Fruit fly (Drosophila melanogaster) whole organism, embryonic: Measurements from ENCODE around the gene UbcE2M.

Experiments used
- Bteb2 ChIP-seq: fragments of 200-800 bp; sonication (Bioruptor generic); optimal IDR thresholded peaks from 2 replicates; lab custom pipeline; 2016; ENCODE audit warnings: missing biosample characterization, missing genetic modification characterization
- CG10274 ChIP-seq: fragments of 200-800 bp; sonication (Bioruptor generic); optimal IDR thresholded peaks from 3 replicates; lab custom pipeline; 2017; ENCODE audit warnings: missing biosample characterization, mild to moderate bottlenecking, missing genetic modification characterization
- CG10431 ChIP-seq: fragments of 200-800 bp; sonication (Bioruptor generic); optimal IDR thresholded peaks from 3 replicates; lab custom pipeline; 2018; ENCODE audit warnings: missing biosample characterization, mild to moderate bottlenecking, missing genetic modification characterization
- CG10654 ChIP-seq: fragments of 200-800 bp; sonication (Bioruptor generic); optimal IDR thresholded peaks from 2 replicates; lab custom pipeline; 2016; ENCODE audit warnings: missing biosample characterization, missing genetic modification characterization
- CG12104 ChIP-seq: fragments of 200-800 bp; sonication (Bioruptor generic); optimal IDR thresholded peaks from 3 replicates; lab custom pipeline; 2016; ENCODE audit warnings: missing biosample characterization, missing genetic modification characterization
- CG13624 ChIP-seq: fragments of 200-800 bp; sonication (Bioruptor generic); optimal IDR thresholded peaks from 2 replicates; lab custom pipeline; 2016; ENCODE audit warnings: missing biosample characterization, missing genetic modification characterization
- CG14860 ChIP-seq: fragments of 200-800 bp; sonication (Bioruptor generic); IDR thresholded peaks from 3 replicates; pipeline ENCODE4 v1.3.6; 2022; ENCODE audit warnings: missing biosample characterization, missing genetic modification characterization; ENCODE audit not compliant: partially characterized antibody
- CG15011 ChIP-seq: fragments of 200-800 bp; sonication (Bioruptor generic); optimal IDR thresholded peaks from 3 replicates; lab custom pipeline; 2018; ENCODE audit warnings: missing biosample characterization, mild to moderate bottlenecking, missing genetic modification characterization
- CG1529 ChIP-seq: fragments of 200-800 bp; sonication (Bioruptor generic); optimal IDR thresholded peaks from 3 replicates; lab custom pipeline; 2018; ENCODE audit warnings: missing biosample characterization, missing genetic modification characterization
- CG15696 ChIP-seq: fragments of 200-800 bp; sonication (Bioruptor generic); optimal IDR thresholded peaks from 2 replicates; lab custom pipeline; 2019; ENCODE audit warnings: missing biosample characterization, mild to moderate bottlenecking, missing genetic modification characterization, moderate library complexity
- CG2120 ChIP-seq: fragments of 200-800 bp; sonication (Bioruptor generic); optimal IDR thresholded peaks from 3 replicates; lab custom pipeline; 2016; ENCODE audit warnings: missing biosample characterization, missing genetic modification characterization
- CG30020 ChIP-seq: fragments of 200-800 bp; optimal IDR thresholded peaks from 2 replicates; lab custom pipeline; 2019; ENCODE audit warnings: missing biosample characterization, mild to moderate bottlenecking, missing genetic modification characterization, moderate library complexity
- CG32767 ChIP-seq: fragments of 200-800 bp; sonication (Bioruptor generic); IDR thresholded peaks from 2 replicates; pipeline ENCODE4 v1.3.6; 2022; ENCODE audit warnings: missing biosample characterization, missing genetic modification characterization
- CG3407 ChIP-seq: fragments of 200-800 bp; sonication (Bioruptor generic); optimal IDR thresholded peaks from 2 replicates; lab custom pipeline; 2018; ENCODE audit warnings: missing biosample characterization, mild to moderate bottlenecking, missing genetic modification characterization
- CG4404 ChIP-seq: fragments of 200-800 bp; sonication (Bioruptor generic); IDR thresholded peaks from 2 replicates; pipeline ENCODE4 v1.3.6; 2022; ENCODE audit warnings: missing biosample characterization, missing genetic modification characterization
- CG4820 ChIP-seq: fragments of 200-800 bp; sonication (Bioruptor generic); optimal IDR thresholded peaks from 3 replicates; lab custom pipeline; 2016; ENCODE audit warnings: missing biosample characterization, missing genetic modification characterization
- CG6654 ChIP-seq: fragments of 200-800 bp; sonication (Bioruptor generic); optimal IDR thresholded peaks from 2 replicates; lab custom pipeline; 2017; ENCODE audit warnings: missing biosample characterization, mild to moderate bottlenecking, missing genetic modification characterization
- CG7556 ChIP-seq: fragments of 200-800 bp; sonication (Bioruptor generic); optimal IDR thresholded peaks from 2 replicates; lab custom pipeline; 2017; ENCODE audit warnings: missing biosample characterization, mild to moderate bottlenecking, missing genetic modification characterization
- CG9215 ChIP-seq: fragments of 200-800 bp; sonication (Bioruptor generic); IDR thresholded peaks from 2 replicates; pipeline ENCODE4 v1.3.6; 2022; ENCODE audit warnings: missing biosample characterization, missing genetic modification characterization
- Dad ChIP-seq: fragments of 200-800 bp; sonication (Bioruptor generic); optimal IDR thresholded peaks from 3 replicates; lab custom pipeline; 2016; ENCODE audit warnings: missing biosample characterization, missing genetic modification characterization
- E2f1 ChIP-seq: fragments of 200-800 bp; sonication (Bioruptor generic); IDR thresholded peaks from 2 replicates; pipeline ENCODE4 v1.3.6; 2022; ENCODE audit warnings: missing biosample characterization, missing genetic modification characterization
- HLHmδ ChIP-seq: fragments of 200-800 bp; sonication (Bioruptor generic); optimal IDR thresholded peaks from 2 replicates; lab custom pipeline; 2018; ENCODE audit warnings: missing biosample characterization, mild to moderate bottlenecking, missing genetic modification characterization, moderate library complexity
- HmgZ ChIP-seq: fragments of 200-800 bp; sonication (Bioruptor generic); optimal IDR thresholded peaks from 2 replicates; lab custom pipeline; 2018; ENCODE audit warnings: missing biosample characterization, mild to moderate bottlenecking, missing genetic modification characterization
- Hmr ChIP-seq: fragments of 200-800 bp; sonication (Bioruptor generic); optimal IDR thresholded peaks from 3 replicates; lab custom pipeline; 2017; ENCODE audit warnings: mild to moderate bottlenecking, missing biosample characterization, missing genetic modification reagents, missing genetic modification characterization
- Kr ChIP-seq: fragments of 200-800 bp; sonication (Bioruptor generic); optimal IDR thresholded peaks from 2 replicates; lab custom pipeline; 2017; ENCODE audit warnings: missing biosample characterization, mild to moderate bottlenecking, missing genetic modification characterization
- Oli ChIP-seq: fragments of 200-800 bp; sonication (Bioruptor generic); optimal IDR thresholded peaks from 2 replicates; lab custom pipeline; 2018; ENCODE audit warnings: missing biosample characterization, mild to moderate bottlenecking, missing genetic modification characterization, moderate library complexity
- Sry-δ ChIP-seq: fragments of 200-800 bp; sonication (Bioruptor generic); optimal IDR thresholded peaks from 2 replicates; lab custom pipeline; 2016; ENCODE audit warnings: missing biosample characterization, missing genetic modification characterization
- Ssrp ChIP-seq: fragments of 200-800 bp; sonication (Bioruptor generic); optimal IDR thresholded peaks from 2 replicates; lab custom pipeline; 2018; ENCODE audit warnings: missing biosample characterization, mild to moderate bottlenecking, missing genetic modification characterization, moderate library complexity
- Stat92E ChIP-seq, 3 experiments: fragments of >200 bp in 2 of 3; fragments of 200-800 bp in 1 of 3; sonication (Bioruptor generic) in 1 of 3; optimal IDR thresholded peaks; 2 replicates each; lab custom pipeline; 2017 to 2019; ENCODE audit warnings: missing biosample characterization in 3 of 3, missing genetic modification characterization in 3 of 3, mild to moderate bottlenecking in 1 of 3, moderate library complexity in 1 of 3
- YL-1 ChIP-seq: fragments of 200-800 bp; sonication (Bioruptor generic); optimal IDR thresholded peaks from 3 replicates; lab custom pipeline; 2017; ENCODE audit warnings: missing biosample characterization, mild to moderate bottlenecking, missing genetic modification characterization
- disco-r ChIP-seq: fragments of 200-800 bp; sonication (Bioruptor generic); optimal IDR thresholded peaks from 2 replicates; lab custom pipeline; 2016; ENCODE audit warnings: missing biosample characterization, missing genetic modification characterization
- ems ChIP-seq: fragments of 200-800 bp; sonication (Bioruptor generic); optimal IDR thresholded peaks from 3 replicates; lab custom pipeline; 2016; ENCODE audit warnings: missing biosample characterization, missing genetic modification characterization
- en ChIP-seq: fragments of 200-800 bp; sonication (Bioruptor generic); optimal IDR thresholded peaks from 2 replicates; lab custom pipeline; 2016; ENCODE audit warnings: missing biosample characterization, missing genetic modification characterization
- grau ChIP-seq: fragments of 200-800 bp; optimal IDR thresholded peaks from 3 replicates; lab custom pipeline; 2019; ENCODE audit warnings: missing biosample characterization, mild to moderate bottlenecking, missing genetic modification characterization, moderate library complexity
- grn ChIP-seq: fragments of 200-800 bp; sonication (Bioruptor generic); optimal IDR thresholded peaks from 3 replicates; lab custom pipeline; 2017; ENCODE audit warnings: missing biosample characterization, missing genetic modification characterization
- gsb-n ChIP-seq: fragments of 200-800 bp; sonication (Bioruptor generic); optimal IDR thresholded peaks from 3 replicates; lab custom pipeline; 2018; ENCODE audit warnings: missing biosample characterization, mild to moderate bottlenecking, missing genetic modification characterization
- kah ChIP-seq: fragments of 200-800 bp; sonication (Bioruptor generic); optimal IDR thresholded peaks from 2 replicates; lab custom pipeline; 2018; ENCODE audit warnings: missing biosample characterization, mild to moderate bottlenecking, missing genetic modification characterization
- knrl ChIP-seq: fragments of 200-800 bp; sonication (Bioruptor generic); IDR thresholded peaks from 3 replicates; pipeline ENCODE4 v1.3.6; 2022; ENCODE audit warnings: missing biosample characterization, missing genetic modification characterization; ENCODE audit not compliant: partially characterized antibody
- mld ChIP-seq: fragments of 200-800 bp; sonication (Bioruptor generic); IDR thresholded peaks from 3 replicates; pipeline ENCODE4 v1.3.6; 2022; ENCODE audit warnings: missing biosample characterization, missing genetic modification characterization; ENCODE audit not compliant: partially characterized antibody
- nerfin-1 ChIP-seq: fragments of 200-800 bp; sonication (Bioruptor generic); optimal IDR thresholded peaks from 3 replicates; lab custom pipeline; 2019; ENCODE audit warnings: missing biosample characterization, mild to moderate bottlenecking, missing genetic modification characterization, moderate library complexity
- org-1 ChIP-seq: fragments of 200-800 bp; sonication (Bioruptor generic); optimal IDR thresholded peaks from 2 replicates; lab custom pipeline; 2017; ENCODE audit warnings: missing biosample characterization, missing genetic modification characterization
- pho ChIP-seq: fragments of 200-800 bp; sonication (Bioruptor generic); optimal IDR thresholded peaks from 2 replicates; lab custom pipeline; 2016; ENCODE audit warnings: missing biosample characterization, missing genetic modification characterization
- psq ChIP-seq: fragments of 200-800 bp; sonication (Bioruptor generic); optimal IDR thresholded peaks from 2 replicates; lab custom pipeline; 2017; ENCODE audit warnings: missing biosample characterization, missing genetic modification characterization
- rib ChIP-seq: fragments of 200-800 bp; sonication (Bioruptor generic); IDR thresholded peaks from 2 replicates; pipeline ENCODE4 v1.3.6; 2022; ENCODE audit warnings: missing biosample characterization, missing genetic modification characterization
- salm ChIP-seq: fragments of 200-800 bp; sonication (Bioruptor generic); optimal IDR thresholded peaks from 2 replicates; lab custom pipeline; 2018; ENCODE audit warnings: missing biosample characterization, mild to moderate bottlenecking, missing genetic modification characterization
- tll ChIP-seq, 2 experiments: fragments of 200-800 bp in 1 of 2; fragments of >200 bp in 1 of 2; sonication (Bioruptor generic) in 1 of 2; optimal IDR thresholded peaks; 2 replicates each; lab custom pipeline; 2017 to 2019; ENCODE audit warnings: missing biosample characterization in 2 of 2, missing genetic modification characterization in 2 of 2, mild to moderate bottlenecking in 1 of 2, moderate library complexity in 1 of 2
- vvl ChIP-seq: fragments of 200-800 bp; sonication (Bioruptor generic); IDR thresholded peaks from 2 replicates; pipeline ENCODE4 v1.3.6; 2022; ENCODE audit warnings: missing biosample characterization, missing genetic modification characterization
- z ChIP-seq: fragments of 200-800 bp; sonication (Bioruptor generic); IDR thresholded peaks from 3 replicates; pipeline ENCODE4 v1.3.6; 2022; ENCODE audit warnings: missing biosample characterization, missing genetic modification characterization
- zf30C ChIP-seq: fragments of 200-800 bp; sonication (Bioruptor generic); optimal IDR thresholded peaks from 3 replicates; lab custom pipeline; 2018; ENCODE audit warnings: missing biosample characterization, mild to moderate bottlenecking, missing genetic modification characterization

Gene UbcE2M

DNA sequence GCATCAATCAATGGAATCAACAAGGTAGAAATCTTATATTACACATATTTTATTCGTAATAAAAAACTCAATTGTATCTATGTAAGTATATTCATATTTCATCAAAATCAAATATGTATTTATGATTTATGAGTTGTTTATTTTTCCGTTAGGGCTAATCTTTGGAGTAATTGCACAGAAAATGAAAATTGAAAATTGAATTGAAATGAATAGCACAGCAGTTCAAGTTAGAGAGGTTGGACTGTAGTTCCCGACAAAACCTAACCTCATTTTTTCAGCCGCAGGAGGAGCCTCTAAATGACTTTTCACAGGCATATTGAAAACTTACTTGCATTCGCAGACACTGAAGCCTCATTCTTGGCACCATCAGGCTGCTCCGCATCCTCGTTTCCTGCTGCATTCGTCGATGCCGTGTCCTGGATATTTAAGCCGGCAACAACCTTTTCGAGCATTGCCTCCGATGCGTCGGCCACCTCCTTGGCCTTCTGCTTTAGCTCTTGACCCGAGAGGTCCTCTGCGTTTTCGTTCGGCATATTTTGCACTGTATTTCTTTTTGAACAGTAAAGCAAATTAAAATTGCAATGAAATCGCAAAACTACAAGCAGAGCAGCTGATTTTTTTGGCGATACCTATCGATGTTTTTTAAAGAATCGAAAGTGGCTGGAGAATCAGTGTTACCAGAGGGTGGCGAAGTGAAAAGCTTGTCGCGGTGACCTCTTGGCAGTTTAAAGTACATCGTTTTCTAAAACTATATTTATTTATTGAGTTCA, 19.8 kb downstream of the UbcE2M start, which contains the start of gene Nmt (continued):
- TF ChIP-seq CG12104 (no peak), z (no peak), Bteb2 (GFP tag; lab: Kevin White, UChicago) (no peak), zf30C (GFP tag; lab: Kevin White, UChicago) (no peak), HmgZ (tag; lab: Kevin White, UChicago) (no peak), Oli (tag; lab: Kevin White, UChicago) (no peak), Hmr (GFP tag; lab: Kevin White, UChicago) (peak; percentile 28), Kr (no peak), CG4404 (GFP tag; lab: Robert Waterston, UW) (no peak), mld (GFP tag; lab: Robert Waterston, UW) (peak; percentile 62; the same call in 1 of the 3 replicates), CG32767 (GFP tag; lab: Robert Waterston, UW) (no peak), nerfin-1 (tag; lab: Kevin White, UChicago) (no peak), Sry-δ (GFP tag; lab: Kevin White, UChicago) (peak; percentile 68), E2f1 (no peak), grau (peak; percentile 91), psq (GFP tag; lab: Kevin White, UChicago) (no peak), disco-r (GFP tag; lab: Kevin White, UChicago) (no peak), pho (GFP tag; lab: Kevin White, UChicago) (peak; percentile 7), CG7556 (no peak), grn (no peak), CG30020 (tag; lab: Kevin White, UChicago) (no peak), CG10431 (GFP tag; lab: Kevin White, UChicago) (no peak), gsb-n (tag; lab: Kevin White, UChicago) (no peak), CG1529 (GFP tag; lab: Kevin White, UChicago) (no peak), CG2120 (GFP tag; lab: Kevin White, UChicago) (peak; percentile 67), tll (GFP tag; optimal IDR thresholded peaks at IDR 0.05; lab: Kevin White, UChicago) (no peak), vvl (GFP tag; lab: Robert Waterston, UW) (peak; percentile 12; the same call in 1 of the 2 replicates), YL-1 (GFP tag; lab: Kevin White, UChicago) (peak; percentile 25), org-1 (GFP tag; lab: Kevin White, UChicago) (no peak), CG4820 (GFP tag; lab: Kevin White, UChicago) (no peak), Stat92E (GFP tag; optimal IDR thresholded peaks at IDR 0.05; lab: Kevin White, UChicago) (no peak), CG6654 (GFP tag; lab: Kevin White, UChicago) (no peak), CG10274 (GFP tag; lab: Kevin White, UChicago) (no peak), Dad (GFP tag; lab: Kevin White, UChicago) (no peak), knrl (peak; percentile 67; the same call in 2 of the 3 replicates), ems (GFP tag; lab: Kevin White, UChicago) (no peak), rib (no peak), HLHmδ (GFP tag; lab: Kevin White, UChicago) (no peak), CG15011 (GFP tag; lab: Kevin White, UChicago) (no peak), Ssrp (no peak), CG3407 (GFP tag; lab: Kevin White, UChicago) (no peak), CG10654 (GFP tag; lab: Kevin White, UChicago) (no peak), CG15696 (tag; lab: Kevin White, UChicago) (no peak), salm (tag; lab: Kevin White, UChicago) (no peak), CG13624 (GFP tag; lab: Kevin White, UChicago) (no peak), CG14860 (GFP tag; lab: Robert Waterston, UW) (peak; percentile 53; the same call in 2 of the 3 replicates), kah (GFP tag; lab: Kevin White, UChicago) (no peak), CG9215 (GFP tag; lab: Robert Waterston, UW) (no peak), en (GFP tag; lab: Kevin White, UChicago) (no peak)
